Fruit fly (Drosophila melanogaster): ENCODE data around the gene ect.

ect gene

dm6 chr3L:10206226-10206968 is 4.8 kb upstream of the ect start (continued):
- TF ChIP-seq CG17829 (tag; optimal IDR thresholded peaks at IDR 0.05) (peak; percentile 75), CG8478 (optimal IDR thresholded peaks at IDR 0.05) (no peak), lab (GFP tag; optimal IDR thresholded peaks at IDR 0.05) (peak; percentile 70), CG1529 (GFP tag; optimal IDR thresholded peaks at IDR 0.05) (peak; percentile 50), ken (GFP tag; IDR thresholded peaks at IDR 0.05) (peak; percentile 25; the same call in 1 of the 3 replicates), ems (GFP tag; optimal IDR thresholded peaks at IDR 0.05) (peak; percentile 15), CG32767 (GFP tag; IDR thresholded peaks at IDR 0.05) (0 out of 2 replicates have a peak, but pooled peaks have one; percentile 26), mam (GFP tag; optimal IDR thresholded peaks at IDR 0.05) (no peak), Hr78 (GFP tag; optimal IDR thresholded peaks at IDR 0.05) (peak in 1 of 2 experiments; percentile 4), CG7987 (GFP tag; optimal IDR thresholded peaks at IDR 0.05) (no peak), CG18764 (GFP tag; optimal IDR thresholded peaks at IDR 0.05) (peak; percentile 13), Xbp1 (GFP tag; optimal IDR thresholded peaks at IDR 0.05) (peak; percentile 15), Eip74EF (GFP tag; optimal IDR thresholded peaks at IDR 0.05) (peak in 1 of 2 experiments; percentile 81), esg (GFP tag; conservative IDR thresholded peaks at IDR 0.05) (peak; percentile 39; the same call in 1 of the 2 replicates), Sry-δ (GFP tag; optimal IDR thresholded peaks at IDR 0.05) (no peak), gce (GFP tag; IDR thresholded peaks at IDR 0.05) (0 out of 3 replicates have a peak, but pooled peaks have one; percentile 36), Sox102F (GFP tag; optimal IDR thresholded peaks at IDR 0.05) (peak; percentile 75), vnd (GFP tag; IDR thresholded peaks at IDR 0.05; ENCODE audit: partially characterized antibody) (no peak), Blimp-1 (GFP tag; optimal IDR thresholded peaks at IDR 0.05) (peak; percentile 99), crc (GFP tag; optimal IDR thresholded peaks at IDR 0.05) (no peak), Abd-B (GFP tag; optimal IDR thresholded peaks at IDR 0.05) (peak; percentile 14), CG2120 (GFP tag; optimal IDR thresholded peaks at IDR 0.05) (peak; percentile 6), Med (GFP tag) (peak; percentile 50), exex (tag; optimal IDR thresholded peaks at IDR 0.05) (no peak), NK7.1 (GFP tag; optimal IDR thresholded peaks at IDR 0.05) (no peak), croc (GFP tag; conservative IDR thresholded peaks at IDR 0.05) (peak; percentile 37; the same call in 2 of the 3 replicates), sisA (GFP tag; IDR thresholded peaks at IDR 0.05) (peak; percentile 75), CG8359 (GFP tag; optimal IDR thresholded peaks at IDR 0.05; ENCODE audit: borderline replicate concordance) (peak; percentile 9), CG13296 (GFP tag; optimal IDR thresholded peaks at IDR 0.05) (no peak), hkb (optimal IDR thresholded peaks at IDR 0.05) (no peak), hkb (GFP tag; IDR thresholded peaks at IDR 0.05) (peak; percentile 40; the same call in 1 of the 2 replicates), MTF-1 (GFP tag; optimal IDR thresholded peaks at IDR 0.05; ENCODE audit: borderline replicate concordance) (no peak), prd (optimal IDR thresholded peaks at IDR 0.05) (no peak), prd (GFP tag; IDR thresholded peaks at IDR 0.05) (peak; percentile 50; the same call in 2 of the 3 replicates), B-H1 (GFP tag; IDR thresholded peaks at IDR 0.05) (peak; percentile 36), repo (GFP tag; optimal IDR thresholded peaks at IDR 0.05) (no peak), Jarid2 (GFP tag; optimal IDR thresholded peaks at IDR 0.05) (no peak), CG12299 (tag; optimal IDR thresholded peaks at IDR 0.05) (peak; percentile 6), CG1603 (tag; optimal IDR thresholded peaks at IDR 0.05) (peak; percentile 44), CG12391 (tag; optimal IDR thresholded peaks at IDR 0.05) (peak; percentile 52), ind (GFP tag; optimal IDR thresholded peaks at IDR 0.05) (peak; percentile 63), klu (GFP tag; IDR thresholded peaks at IDR 0.05) (no peak), CG13775 (GFP tag; optimal IDR thresholded peaks at IDR 0.05) (no peak), pum (GFP tag; optimal IDR thresholded peaks at IDR 0.05) (peak; percentile 7), CG10321 (GFP tag; IDR thresholded peaks at IDR 0.05) (no peak), CG1024 (GFP tag; IDR thresholded peaks at IDR 0.05) (0 out of 2 replicates have a peak, but pooled peaks have one; percentile 16), Lhr (GFP tag; optimal IDR thresholded peaks at IDR 0.05) (no peak), stc (GFP tag; IDR thresholded peaks at IDR 0.05) (peak; percentile 25; the same call in 1 of the 2 replicates), chn (GFP tag; optimal IDR thresholded peaks at IDR 0.05) (no peak)
